Worm (Caenorhabditis elegans): ENCODE measurements around the gene Y73F4A.3.

DNA sequence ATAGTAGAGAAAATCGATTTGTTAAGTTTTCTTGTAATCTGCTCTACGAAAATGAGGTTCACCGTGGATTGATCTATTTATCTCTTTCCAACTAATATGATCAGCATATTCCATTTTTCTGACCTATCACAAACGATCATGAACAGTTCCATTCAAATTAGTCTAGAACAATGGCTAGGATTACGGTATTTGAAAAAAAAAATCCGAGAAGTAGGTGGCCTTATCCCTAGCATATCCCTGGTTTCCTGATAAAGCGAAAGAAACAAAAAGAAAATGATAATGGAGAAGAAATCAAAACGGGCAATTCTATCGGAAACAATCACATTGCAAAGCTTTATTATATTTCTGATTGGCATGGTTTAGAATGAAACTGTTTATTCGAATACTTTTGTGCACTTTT is 47.5 kb downstream of the Y73F4A.3 start, which contains the start of gene mltn-12:
- TF ChIP-seq ZK546.5 (tag; optimal IDR thresholded peaks at IDR 0.05) (no peak), nhr-12 (tag; optimal IDR thresholded peaks at IDR 0.05) (no peak), nhr-10 (tag; optimal IDR thresholded peaks at IDR 0.05) (no peak)
